Fruit fly (Drosophila melanogaster) whole organism, wandering third instar larva: ENCODE measurements around the gene CG12984.
A peak's percentile ranks its signal among the peaks of the same experiment; 100 is the strongest.

Experiments
- Abd-B ChIP-seq: fragments of >200 bp; optimal IDR thresholded peaks from 2 replicates; lab custom pipeline; 2017; ENCODE audit warnings: missing biosample characterization, missing genetic modification characterization
- N ChIP-seq: fragments of >200 bp; optimal IDR thresholded peaks from 2 replicates; lab custom pipeline; 2018; ENCODE audit warnings: missing biosample characterization, missing external identifiers, missing genetic modification characterization
- Vsx2 ChIP-seq: fragments of 200-300, 225-300 bp; sonication (Bioruptor generic); optimal IDR thresholded peaks from 2 replicates; lab custom pipeline; 2018; ENCODE audit warnings: missing biosample characterization, missing genetic modification characterization; ENCODE audit not compliant: partially characterized antibody
- br ChIP-seq: fragments of 200-800 bp; sonication (Bioruptor generic); optimal IDR thresholded peaks from 2 replicates; lab custom pipeline; 2016; ENCODE audit warnings: missing biosample characterization, missing genetic modification characterization
- dsf ChIP-seq: sonication (Bioruptor generic); optimal IDR thresholded peaks from 2 replicates; lab custom pipeline; 2016; ENCODE audit warnings: missing biosample characterization, missing genetic modification characterization, borderline replicate concordance
- ey ChIP-seq: fragments of 200-800 bp; sonication (Bioruptor generic); optimal IDR thresholded peaks from 2 replicates; lab custom pipeline; 2016; ENCODE audit warnings: missing biosample characterization, missing genetic modification characterization
- fru ChIP-seq: fragments of 200-800 bp; sonication (Bioruptor generic); optimal IDR thresholded peaks from 3 replicates; lab custom pipeline; 2016; ENCODE audit warnings: missing biosample characterization, mild to moderate bottlenecking, missing genetic modification characterization
- jim ChIP-seq: fragments of 175-275, 200-325 bp; sonication (Bioruptor generic); optimal IDR thresholded peaks from 2 replicates; lab custom pipeline; 2016; ENCODE audit warnings: missing biosample characterization, mild to moderate bottlenecking, missing genetic modification characterization
- pan ChIP-seq: fragments of >200 bp; optimal IDR thresholded peaks from 2 replicates; lab custom pipeline; 2017
- psq ChIP-seq: fragments of 200-800 bp; sonication (Bioruptor generic); optimal IDR thresholded peaks from 3 replicates; lab custom pipeline; 2017; ENCODE audit warnings: missing biosample characterization, mild to moderate bottlenecking, missing genetic modification characterization, moderate library complexity

- no peak for TF ChIP-seq fru
- TF ChIP-seq dsf, result no peak
- TF ChIP-seq jim, result no peak
- TF ChIP-seq Vsx2 (GFP tag; lab: Kevin White, UChicago), result no peak
- no peak for TF ChIP-seq Abd-B (GFP tag; lab: Kevin White, UChicago)
- peak; percentile 30 for TF ChIP-seq psq (GFP tag; lab: Kevin White, UChicago)
- TF ChIP-seq N (GFP tag; lab: Kevin White, UChicago), result no peak
- no peak for TF ChIP-seq ey (GFP tag; lab: Kevin White, UChicago)
- TF ChIP-seq br (GFP tag; lab: Kevin White, UChicago), result peak; percentile 27
- TF ChIP-seq pan, result no peak
These were observed 6.9 kb upstream of the CG12984 start for dm6 chr3L:20984414-20985208.
